Fruit fly (Drosophila melanogaster) whole organism, embryonic: ENCODE results near the gene CG1142.
A peak's percentile ranks its signal among the peaks of the same experiment; 100 is the strongest.

Source experiments
- Abd-B ChIP-seq: fragments of 200-800 bp; sonication (Bioruptor generic); optimal IDR thresholded peaks from 2 replicates; lab custom pipeline; 2018; ENCODE audit warnings: missing biosample characterization, mild to moderate bottlenecking, missing genetic modification characterization, moderate library complexity
- Aef1 ChIP-seq: fragments of 200-800 bp; sonication (Bioruptor generic); IDR thresholded peaks from 3 replicates; pipeline ENCODE4 v1.3.6; 2022; ENCODE audit warnings: missing biosample characterization, missing genetic modification characterization
- BEAF-32 ChIP-seq: fragments of 200-800 bp; sonication (Bioruptor generic); optimal IDR thresholded peaks from 3 replicates; lab custom pipeline; 2017; ENCODE audit warnings: missing biosample characterization, missing genetic modification characterization, mild to moderate bottlenecking, moderate library complexity, missing genetic modification reagents
- Bdp1 ChIP-seq: fragments of 200-800 bp; sonication (Bioruptor generic); optimal IDR thresholded peaks from 3 replicates; lab custom pipeline; 2016; ENCODE audit warnings: missing biosample characterization, missing genetic modification characterization
- CG10147 ChIP-seq: fragments of 200-800 bp; sonication (Bioruptor generic); optimal IDR thresholded peaks from 2 replicates; lab custom pipeline; 2019; ENCODE audit warnings: missing biosample characterization, mild to moderate bottlenecking, missing genetic modification characterization, moderate library complexity
- CG10274 ChIP-seq: fragments of 200-800 bp; sonication (Bioruptor generic); optimal IDR thresholded peaks from 3 replicates; lab custom pipeline; 2017; ENCODE audit warnings: missing biosample characterization, mild to moderate bottlenecking, missing genetic modification characterization
- CG11723 ChIP-seq: fragments of 200-800 bp; sonication (Bioruptor generic); optimal IDR thresholded peaks from 2 replicates; lab custom pipeline; 2017; ENCODE audit warnings: missing biosample characterization, mild to moderate bottlenecking, missing genetic modification characterization
- CG12155 ChIP-seq: fragments of 200-800 bp; sonication (Bioruptor generic); optimal IDR thresholded peaks from 3 replicates; lab custom pipeline; 2016; ENCODE audit warnings: missing biosample characterization, missing genetic modification characterization
- CG12769 ChIP-seq: fragments of 200-800 bp; sonication (Bioruptor generic); optimal IDR thresholded peaks from 2 replicates; lab custom pipeline; 2019; ENCODE audit warnings: missing biosample characterization, mild to moderate bottlenecking, missing genetic modification characterization, moderate library complexity
- CG15073 ChIP-seq: fragments of 200-800 bp; sonication (Bioruptor generic); optimal IDR thresholded peaks from 2 replicates; lab custom pipeline; 2016; ENCODE audit warnings: missing biosample characterization, missing genetic modification characterization
- CG15601 ChIP-seq: fragments of 200-800 bp; sonication (Bioruptor generic); optimal IDR thresholded peaks from 3 replicates; lab custom pipeline; 2019; ENCODE audit warnings: missing biosample characterization, mild to moderate bottlenecking, missing genetic modification characterization, moderate library complexity
- CG17612 ChIP-seq: fragments of 200-800 bp; sonication (Bioruptor generic); IDR thresholded peaks from 2 replicates; pipeline ENCODE4 v1.3.6; 2022; ENCODE audit warnings: missing biosample characterization, missing genetic modification characterization
- CG2712 ChIP-seq: fragments of 200-800 bp; optimal IDR thresholded peaks from 3 replicates; lab custom pipeline; 2019; ENCODE audit warnings: missing biosample characterization, mild to moderate bottlenecking, missing genetic modification characterization, moderate library complexity
- CG32532 ChIP-seq: fragments of 200-800 bp; sonication (Bioruptor generic); IDR thresholded peaks from 2 replicates; pipeline ENCODE4 v1.3.6; 2022; ENCODE audit warnings: missing biosample characterization, missing genetic modification characterization
- CG34376 ChIP-seq: fragments of 200-800 bp; sonication (Bioruptor generic); optimal IDR thresholded peaks from 2 replicates; lab custom pipeline; 2018; ENCODE audit warnings: missing biosample characterization, mild to moderate bottlenecking, missing genetic modification characterization
- CG3838 ChIP-seq: fragments of 200-800 bp; sonication (Bioruptor generic); optimal IDR thresholded peaks from 3 replicates; lab custom pipeline; 2016; ENCODE audit warnings: missing biosample characterization, missing genetic modification characterization
- CG3995 ChIP-seq: fragments of 200-800 bp; sonication (Bioruptor generic); optimal IDR thresholded peaks from 3 replicates; lab custom pipeline; 2016; ENCODE audit warnings: missing biosample characterization, missing genetic modification characterization
- CG4730 ChIP-seq: fragments of 200-800 bp; sonication (Bioruptor generic); IDR thresholded peaks from 2 replicates; pipeline ENCODE4 v1.3.6; 2022; ENCODE audit warnings: missing biosample characterization, missing genetic modification characterization
- CG8281 ChIP-seq: fragments of 200-800 bp; sonication (Bioruptor generic); optimal IDR thresholded peaks from 2 replicates; lab custom pipeline; 2018; ENCODE audit warnings: missing biosample characterization, mild to moderate bottlenecking, missing genetic modification characterization, moderate library complexity
- CG8290 ChIP-seq, 3 experiments: fragments of 200-800 bp; sonication (Bioruptor generic); optimal IDR thresholded peaks; 2 replicates each; lab custom pipeline; 2016 to 2019; ENCODE audit warnings: missing biosample characterization in 3 of 3, missing genetic modification characterization in 3 of 3, mild to moderate bottlenecking in 2 of 3, moderate library complexity in 1 of 3
- Camta ChIP-seq: fragments of 200-800 bp; sonication (Bioruptor generic); optimal IDR thresholded peaks from 2 replicates; lab custom pipeline; 2016; ENCODE audit warnings: missing biosample characterization, missing genetic modification characterization
- Doc3 ChIP-seq: fragments of 200-800 bp; sonication (Bioruptor generic); IDR thresholded peaks from 3 replicates; pipeline ENCODE4 v1.3.6; 2022; ENCODE audit warnings: missing biosample characterization, missing genetic modification characterization; ENCODE audit not compliant: partially characterized antibody
- Drgx ChIP-seq: fragments of 200-800 bp; sonication (Bioruptor generic); IDR thresholded peaks from 2 replicates; pipeline ENCODE4 v1.3.6; 2022; ENCODE audit warnings: missing biosample characterization, missing genetic modification characterization
- E2f1 ChIP-seq: fragments of 200-800 bp; sonication (Bioruptor generic); IDR thresholded peaks from 2 replicates; pipeline ENCODE4 v1.3.6; 2022; ENCODE audit warnings: missing biosample characterization, missing genetic modification characterization
- GATAe ChIP-seq: fragments of 200-800 bp; sonication (Bioruptor generic); conservative IDR thresholded peaks from 2 replicates; pipeline ENCODE4 v1.3.6; 2022; ENCODE audit warnings: missing biosample characterization, missing genetic modification characterization
- HmgZ ChIP-seq: fragments of 200-800 bp; sonication (Bioruptor generic); optimal IDR thresholded peaks from 2 replicates; lab custom pipeline; 2018; ENCODE audit warnings: missing biosample characterization, mild to moderate bottlenecking, missing genetic modification characterization
- Jarid2 ChIP-seq: fragments of 200-800 bp; sonication (Bioruptor generic); optimal IDR thresholded peaks from 3 replicates; lab custom pipeline; 2017; ENCODE audit warnings: mild to moderate bottlenecking, missing biosample characterization, missing genetic modification reagents, missing genetic modification characterization
- MESR4 ChIP-seq: fragments of 200-800 bp; sonication (Bioruptor generic); optimal IDR thresholded peaks from 2 replicates; lab custom pipeline; 2018; ENCODE audit warnings: missing biosample characterization, mild to moderate bottlenecking, missing genetic modification characterization, moderate library complexity
- Myb ChIP-seq: fragments of 200-800 bp; sonication (Bioruptor generic); optimal IDR thresholded peaks from 2 replicates; lab custom pipeline; 2016; ENCODE audit warnings: missing biosample characterization, missing genetic modification characterization
- NFAT ChIP-seq: fragments of 200-800 bp; sonication (Bioruptor generic); IDR thresholded peaks from 2 replicates; pipeline ENCODE4 v1.3.6; 2022; ENCODE audit warnings: missing biosample characterization, missing genetic modification characterization
- Taf1 ChIP-seq: fragments of 200-800 bp; sonication (Bioruptor generic); IDR thresholded peaks from 2 replicates; pipeline ENCODE4 v1.3.6; 2022; ENCODE audit warnings: missing biosample characterization, missing genetic modification characterization
- az2 ChIP-seq: fragments of 200-800 bp; sonication (Bioruptor generic); optimal IDR thresholded peaks from 3 replicates; lab custom pipeline; 2016; ENCODE audit warnings: missing biosample characterization, missing genetic modification characterization
- cato ChIP-seq: fragments of 200-800 bp; sonication (Bioruptor generic); optimal IDR thresholded peaks from 2 replicates; lab custom pipeline; 2016; ENCODE audit warnings: missing biosample characterization, missing genetic modification characterization, borderline replicate concordance
- cg ChIP-seq: fragments of 200-800 bp; sonication (Bioruptor generic); optimal IDR thresholded peaks from 3 replicates; lab custom pipeline; 2019; ENCODE audit warnings: missing biosample characterization, mild to moderate bottlenecking, missing genetic modification characterization, moderate library complexity
- croc ChIP-seq: fragments of 200-800 bp; sonication (Bioruptor generic); conservative IDR thresholded peaks from 3 replicates; pipeline ENCODE4 v1.3.6; 2022; ENCODE audit warnings: missing biosample characterization, missing genetic modification characterization
- dmrt99B ChIP-seq: fragments of 200-800 bp; sonication (Bioruptor generic); optimal IDR thresholded peaks from 2 replicates; lab custom pipeline; 2018; ENCODE audit warnings: missing biosample characterization, mild to moderate bottlenecking, missing genetic modification characterization, moderate library complexity
- dpn ChIP-seq, 2 experiments: fragments of 200-800 bp; sonication (Bioruptor generic); optimal IDR thresholded peaks; 3 replicates each; lab custom pipeline; 2016; ENCODE audit warnings: missing biosample characterization in 2 of 2, missing genetic modification characterization in 2 of 2
- ewg ChIP-seq: fragments of 200-800 bp; sonication (Bioruptor generic); optimal IDR thresholded peaks from 3 replicates; lab custom pipeline; 2017; ENCODE audit warnings: mild to moderate bottlenecking, missing biosample characterization, missing genetic modification reagents, missing genetic modification characterization
- exex ChIP-seq: fragments of 200-800 bp; sonication (Bioruptor generic); optimal IDR thresholded peaks from 4 replicates; lab custom pipeline; 2018; ENCODE audit warnings: missing biosample characterization, mild to moderate bottlenecking, missing genetic modification characterization, moderate library complexity
- fd3F ChIP-seq: fragments of 200-800 bp; sonication (Bioruptor generic); optimal IDR thresholded peaks from 2 replicates; lab custom pipeline; 2018; ENCODE audit warnings: missing biosample characterization, mild to moderate bottlenecking, missing genetic modification characterization, moderate library complexity
- luna ChIP-seq: fragments of 200-800 bp; sonication (Bioruptor generic); optimal IDR thresholded peaks from 2 replicates; lab custom pipeline; 2016; ENCODE audit warnings: missing biosample characterization, missing genetic modification characterization
- mam ChIP-seq: fragments of 200-800 bp; sonication (Bioruptor generic); optimal IDR thresholded peaks from 3 replicates; lab custom pipeline; 2016; ENCODE audit warnings: missing biosample characterization, missing genetic modification characterization
- p53 ChIP-seq: fragments of 200-800 bp; sonication (Bioruptor generic); optimal IDR thresholded peaks from 2 replicates; lab custom pipeline; 2016; ENCODE audit warnings: missing biosample characterization, missing genetic modification characterization
- sens ChIP-seq: fragments of 200-800 bp; sonication (Bioruptor generic); peaks from one replicate; lab custom pipeline; 2016; ENCODE audit warnings: missing biosample characterization, missing genetic modification characterization
- sima ChIP-seq: fragments of 200-800 bp; sonication (Bioruptor generic); optimal IDR thresholded peaks from 2 replicates; lab custom pipeline; 2016; ENCODE audit warnings: missing biosample characterization, missing genetic modification characterization
- stwl ChIP-seq: fragments of 200-800 bp; sonication (Bioruptor generic); optimal IDR thresholded peaks from 3 replicates; lab custom pipeline; 2018; ENCODE audit warnings: missing biosample characterization, mild to moderate bottlenecking, missing genetic modification characterization, moderate library complexity
- trh ChIP-seq: fragments of 200-800 bp; sonication (Bioruptor generic); optimal IDR thresholded peaks from 2 replicates; lab custom pipeline; 2016; ENCODE audit warnings: missing biosample characterization, missing genetic modification characterization
- unc-4 ChIP-seq: fragments of 200-800 bp; sonication (Bioruptor generic); IDR thresholded peaks from 2 replicates; pipeline ENCODE4 v1.3.6; 2022; ENCODE audit warnings: missing biosample characterization, missing genetic modification characterization; ENCODE audit not compliant: partially characterized antibody
- zen2 ChIP-seq: fragments of 200-800 bp; sonication (Bioruptor generic); IDR thresholded peaks from 3 replicates; pipeline ENCODE4 v1.3.6; 2022; ENCODE audit warnings: missing biosample characterization, missing genetic modification characterization; ENCODE audit not compliant: partially characterized antibody

CG1142 gene

dm6 chr3R:7508198-7508837, 34.7 kb upstream of the CG1142 start (continued):
- TF ChIP-seq CG8290 (GFP tag; optimal IDR thresholded peaks at IDR 0.05; lab: Kevin White, UChicago): no peak
- peak in 1 of 2 experiments; percentile 27 for TF ChIP-seq CG8290 (tag; optimal IDR thresholded peaks at IDR 0.05; lab: Kevin White, UChicago)
- TF ChIP-seq CG15601 (tag; lab: Kevin White, UChicago): no peak
- TF ChIP-seq MESR4 (GFP tag; lab: Kevin White, UChicago): no peak
- TF ChIP-seq CG10274 (GFP tag; lab: Kevin White, UChicago): no peak
- TF ChIP-seq Taf1 (GFP tag; lab: Robert Waterston, UW): no peak
- TF ChIP-seq Bdp1 (GFP tag; lab: Kevin White, UChicago): no peak
- peak; percentile 19 for TF ChIP-seq cg
- TF ChIP-seq zen2 (GFP tag; lab: Robert Waterston, UW): no peak
- TF ChIP-seq croc: no peak
- TF ChIP-seq stwl (tag; lab: Kevin White, UChicago): peak; percentile 21
- TF ChIP-seq CG15073 (GFP tag; lab: Kevin White, UChicago): no peak
- no peak for TF ChIP-seq unc-4
- TF ChIP-seq CG10147: no peak
- TF ChIP-seq CG3838: no peak
- TF ChIP-seq sima: no peak
- no peak for TF ChIP-seq Camta (GFP tag; lab: Kevin White, UChicago)
- no peak for TF ChIP-seq E2f1 (GFP tag; lab: Robert Waterston, UW)
- no peak for TF ChIP-seq luna
- no peak for TF ChIP-seq CG34376 (GFP tag; lab: Kevin White, UChicago)
- TF ChIP-seq exex (tag; lab: Kevin White, UChicago): peak; percentile 86
- TF ChIP-seq mam (GFP tag; lab: Kevin White, UChicago): no peak
- no peak for TF ChIP-seq ewg (GFP tag; lab: Kevin White, UChicago)
- no peak for TF ChIP-seq CG2712 (tag; lab: Kevin White, UChicago)
- no peak for TF ChIP-seq p53 (GFP tag; lab: Kevin White, UChicago)
- TF ChIP-seq CG12769 (tag; lab: Kevin White, UChicago): peak; percentile 7
- TF ChIP-seq Jarid2 (GFP tag; lab: Kevin White, UChicago): no peak
- no peak for TF ChIP-seq Abd-B (GFP tag; lab: Kevin White, UChicago)
- peak; percentile 48 for TF ChIP-seq HmgZ (tag; lab: Kevin White, UChicago)
- TF ChIP-seq CG17612: no peak; the same call in 1 of the 2 replicates
- peak; percentile 74 for TF ChIP-seq sens
- TF ChIP-seq trh (GFP tag; lab: Kevin White, UChicago): no peak
- TF ChIP-seq Doc3: no peak
- TF ChIP-seq CG8281 (tag; lab: Kevin White, UChicago): no peak
- no peak for TF ChIP-seq cato (GFP tag; lab: Kevin White, UChicago)
- TF ChIP-seq, all 482 proteins: peak for 12

DNA sequence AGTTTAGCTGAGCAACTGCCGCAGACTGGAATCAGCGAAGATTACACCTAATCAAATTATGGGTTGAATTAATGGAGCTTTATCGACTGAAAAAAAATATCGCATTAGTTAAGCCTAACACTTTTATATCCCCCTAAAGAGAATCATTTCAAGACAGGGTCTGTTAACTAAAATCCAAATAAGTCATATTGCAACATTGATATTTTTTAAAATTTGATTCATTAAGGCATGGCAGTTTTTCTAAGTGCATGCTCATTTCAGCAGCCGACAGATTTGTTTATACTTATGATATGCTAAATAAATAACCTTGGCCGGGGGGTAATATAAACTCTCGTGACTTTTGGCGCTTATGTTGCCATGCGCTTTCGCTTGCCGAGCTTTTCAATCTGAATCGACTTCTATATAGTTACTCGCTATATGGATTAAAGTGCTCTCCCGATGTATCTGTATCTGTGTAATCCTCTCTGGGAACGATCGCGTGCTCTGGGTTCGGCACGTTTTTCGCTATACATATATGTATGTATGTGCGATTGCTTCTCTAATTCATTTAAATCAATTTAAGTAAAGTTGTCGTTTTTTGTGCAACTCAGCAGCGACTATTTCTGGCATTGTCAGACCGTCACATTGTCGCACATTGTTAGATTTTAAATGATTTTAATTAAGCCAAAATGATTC, 32.9 kb upstream of the CG1142 start:
- TF ChIP-seq CG32532 (peak; percentile 94), CG12155 (GFP tag; lab: Kevin White, UChicago) (peak; percentile 88), Drgx (GFP tag; lab: Robert Waterston, UW) (no peak; the same call in 1 of the 2 replicates), Aef1 (peak; percentile 82), CG4730 (GFP tag; lab: Robert Waterston, UW) (peak; percentile 62), az2 (peak; percentile 65), dpn (GFP tag; optimal IDR thresholded peaks at IDR 0.05; lab: Kevin White, UChicago) (peak; percentile 83 to 89), CG3995 (GFP tag; lab: Kevin White, UChicago) (peak; percentile 55), dmrt99B (peak; percentile 68), CG11723 (GFP tag; lab: Kevin White, UChicago) (peak; percentile 23), NFAT (GFP tag; lab: Robert Waterston, UW) (peak; percentile 83), BEAF-32 (no peak), Myb (peak; percentile 80), fd3F (GFP tag; lab: Kevin White, UChicago) (peak; percentile 87), GATAe (no peak; the same call in 1 of the 2 replicates), HmgZ (tag; lab: Kevin White, UChicago) (peak; percentile 93)
